Fruit fly (Drosophila melanogaster) Kc167 (cell line): ENCODE measurements around the gene pins.

Experiments
- Sin3A ChIP-seq: fragments of >200 bp; optimal IDR thresholded peaks from 2 replicates; lab custom pipeline; 2018; ENCODE audit warnings: missing external identifiers
- h ChIP-seq: fragments of >200 bp; optimal IDR thresholded peaks from 3 replicates; lab custom pipeline; 2018; ENCODE audit warnings: missing external identifiers
- insv ChIP-seq: fragments of >200 bp; optimal IDR thresholded peaks from 3 replicates; lab custom pipeline; 2018; ENCODE audit warnings: missing external identifiers
- psq ChIP-seq: fragments of >200 bp; optimal IDR thresholded peaks from 2 replicates; lab custom pipeline; 2017; ENCODE audit warnings: missing external identifiers

DNA sequence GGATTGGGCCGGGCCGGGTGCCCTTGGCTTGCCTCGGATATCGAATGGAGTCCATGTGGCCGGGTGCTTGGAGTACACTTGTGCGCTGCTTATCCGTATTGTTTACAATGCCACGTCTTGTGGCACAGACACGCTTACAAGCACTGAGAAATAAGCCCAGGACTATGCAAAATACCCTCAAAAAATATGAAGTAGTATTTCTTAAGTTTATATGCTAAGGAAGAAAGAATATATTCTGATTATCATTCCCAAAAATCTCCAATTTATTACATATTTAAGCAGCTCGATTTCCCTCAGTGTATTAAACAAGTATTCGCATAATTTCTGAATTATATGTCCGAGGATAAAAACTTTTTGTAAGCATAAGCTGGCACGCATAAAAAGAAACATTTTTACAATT, 39.2 kb downstream of the pins start:
- TF ChIP-seq Sin3A (lab: Kevin White, UChicago) (no peak), psq (lab: Kevin White, UChicago) (no peak), h (lab: Kevin White, UChicago) (no peak), insv (lab: Kevin White, UChicago) (no peak)
